In the genomic region with DNA sequence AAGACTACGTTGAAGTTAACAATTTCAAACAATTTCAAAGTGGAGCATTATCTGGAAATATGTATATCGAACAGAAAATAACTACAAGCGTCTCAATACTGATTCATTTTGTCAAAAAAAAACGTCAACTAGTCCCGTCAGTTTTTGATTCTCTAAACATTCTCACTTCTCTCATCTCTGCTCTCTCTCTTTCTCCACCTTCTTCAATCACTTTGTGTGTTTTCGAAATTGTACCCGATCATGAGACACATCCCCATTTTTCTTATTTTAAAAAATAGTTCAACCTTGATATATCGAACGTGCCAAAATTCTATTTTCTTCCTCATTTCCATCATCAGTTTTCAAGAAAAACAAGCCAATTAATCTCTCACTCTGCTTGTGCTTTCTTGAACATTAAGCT, we compare ENCODE assay signal across 1 worm cellular context.
A peak's percentile ranks its signal among the peaks of the same experiment; 100 is the strongest.
TF ChIP-seq lines count a peak whose summit lies in the region.

No protein-coding gene starts in this region.

TF ChIP-seq in whole organism, L1 larva, 84 proteins besides CTCF, POLR2A, EP300 and RAD21 (continued from another document):
- TF ChIP-seq grh-1 (GFP tag; IDR thresholded peaks at IDR 0.05; lab: Robert Waterston, UW) (no peak), tbx-2 (tag; optimal IDR thresholded peaks at IDR 0.05; lab: Kevin White, UChicago) (no peak), ztf-11 (tag; optimal IDR thresholded peaks at IDR 0.05; lab: Kevin White, UChicago) (no peak), C16A3.4 (tag; optimal IDR thresholded peaks at IDR 0.05; lab: Kevin White, UChicago) (no peak), lin-35 (GFP tag; optimal IDR thresholded peaks at IDR 0.05; lab: Kevin White, UChicago) (peak in 1 of 2 experiments; percentile 15), tlp-1 (tag; optimal IDR thresholded peaks at IDR 0.05; lab: Kevin White, UChicago) (no peak), skn-1 (tag; optimal IDR thresholded peaks at IDR 0.05; lab: Kevin White, UChicago) (peak; percentile 24), hlh-4 (tag; optimal IDR thresholded peaks at IDR 0.05; lab: Kevin White, UChicago) (no peak), sptf-1 (tag; optimal IDR thresholded peaks at IDR 0.05; lab: Kevin White, UChicago) (no peak), nhr-12 (tag; optimal IDR thresholded peaks at IDR 0.05; lab: Kevin White, UChicago) (no peak), alr-1 (tag; optimal IDR thresholded peaks at IDR 0.05; lab: Kevin White, UChicago; ENCODE audit: borderline replicate concordance) (no peak), unc-86 (tag; optimal IDR thresholded peaks at IDR 0.05; lab: Kevin White, UChicago) (no peak), irx-1 (tag; optimal IDR thresholded peaks at IDR 0.05; lab: Kevin White, UChicago) (no peak), lin-15B (tag; optimal IDR thresholded peaks at IDR 0.05; lab: Kevin White, UChicago) (no peak), dsc-1 (tag; optimal IDR thresholded peaks at IDR 0.05; lab: Kevin White, UChicago) (no peak), nhr-90 (tag; optimal IDR thresholded peaks at IDR 0.05; lab: Kevin White, UChicago; ENCODE audit: poor library complexity) (no peak), ceh-88 (GFP tag; IDR thresholded peaks at IDR 0.05; lab: Robert Waterston, UW) (no peak), egl-27 (tag; optimal IDR thresholded peaks at IDR 0.05; lab: Kevin White, UChicago) (no peak), nhr-84 (tag; optimal IDR thresholded peaks at IDR 0.05; lab: Kevin White, UChicago) (no peak), zip-4 (GFP tag; optimal IDR thresholded peaks at IDR 0.05; lab: Kevin White, UChicago) (no peak), nhr-85 (tag; lab: Kevin White, UChicago) (peak; percentile 73), fkh-4 (tag; optimal IDR thresholded peaks at IDR 0.05; lab: Kevin White, UChicago; ENCODE audit: borderline replicate concordance) (no peak), elt-3 (tag; optimal IDR thresholded peaks at IDR 0.05; lab: Kevin White, UChicago) (no peak)
